Fruit fly (Drosophila melanogaster) whole organism, embryonic: ENCODE measurements around the gene mld.

ENCODE experiments used
- ATbp ChIP-seq: fragments of 200-800 bp; sonication (Bioruptor generic); optimal IDR thresholded peaks from 2 replicates; lab custom pipeline; 2017; ENCODE audit warnings: missing biosample characterization, mild to moderate bottlenecking, missing genetic modification characterization, missing genetic modification reagents
- Atf6 ChIP-seq: fragments of 200-800 bp; sonication (Bioruptor generic); IDR thresholded peaks from 2 replicates; pipeline ENCODE4 v1.3.6; 2022; ENCODE audit warnings: missing biosample characterization, missing genetic modification characterization
- Bdp1 ChIP-seq: fragments of 200-800 bp; sonication (Bioruptor generic); optimal IDR thresholded peaks from 3 replicates; lab custom pipeline; 2016; ENCODE audit warnings: missing biosample characterization, missing genetic modification characterization
- BtbVII ChIP-seq: fragments of 200-800 bp; sonication (Bioruptor generic); optimal IDR thresholded peaks from 3 replicates; lab custom pipeline; 2017; ENCODE audit warnings: missing biosample characterization, mild to moderate bottlenecking, missing genetic modification characterization
- CG10267 ChIP-seq: fragments of 200-800 bp; sonication (Bioruptor generic); optimal IDR thresholded peaks from 2 replicates; lab custom pipeline; 2018; ENCODE audit warnings: missing biosample characterization, mild to moderate bottlenecking, missing genetic modification characterization, moderate library complexity
- CG11504 ChIP-seq: fragments of 200-800 bp; sonication (Bioruptor generic); optimal IDR thresholded peaks from 3 replicates; lab custom pipeline; 2019; ENCODE audit warnings: missing biosample characterization, mild to moderate bottlenecking, missing genetic modification characterization, moderate library complexity
- CG13287 ChIP-seq: fragments of 200-800 bp; sonication (Bioruptor generic); IDR thresholded peaks from 2 replicates; pipeline ENCODE4 v1.3.6; 2022; ENCODE audit warnings: missing biosample characterization, missing genetic modification characterization; ENCODE audit not compliant: partially characterized antibody
- CG1529 ChIP-seq: fragments of 200-800 bp; sonication (Bioruptor generic); optimal IDR thresholded peaks from 3 replicates; lab custom pipeline; 2018; ENCODE audit warnings: missing biosample characterization, missing genetic modification characterization
- CG15514 ChIP-seq: fragments of 200-800 bp; sonication (Bioruptor generic); optimal IDR thresholded peaks from 3 replicates; lab custom pipeline; 2017; ENCODE audit warnings: missing biosample characterization, missing genetic modification characterization, mild to moderate bottlenecking, moderate library complexity, missing genetic modification reagents
- CG17328 ChIP-seq: fragments of 200-800 bp; sonication (Bioruptor generic); IDR thresholded peaks from 2 replicates; pipeline ENCODE4 v1.3.6; 2022; ENCODE audit warnings: missing biosample characterization, missing genetic modification characterization
- CG17912 ChIP-seq: fragments of 200-800 bp; sonication (Bioruptor generic); optimal IDR thresholded peaks from 2 replicates; lab custom pipeline; 2018; ENCODE audit warnings: missing biosample characterization, mild to moderate bottlenecking, missing genetic modification characterization
- CG18262 ChIP-seq: fragments of 200-800 bp; optimal IDR thresholded peaks from 3 replicates; lab custom pipeline; 2019; ENCODE audit warnings: missing biosample characterization, mild to moderate bottlenecking, missing genetic modification characterization, moderate library complexity
- CG1832 ChIP-seq: fragments of 200-800 bp; sonication (Bioruptor generic); optimal IDR thresholded peaks from 2 replicates; lab custom pipeline; 2017; ENCODE audit warnings: missing biosample characterization, mild to moderate bottlenecking, missing genetic modification characterization, inconsistent platforms
- CG3065 ChIP-seq: fragments of 200-800 bp; sonication (Bioruptor generic); optimal IDR thresholded peaks from 2 replicates; lab custom pipeline; 2016; ENCODE audit warnings: missing biosample characterization, missing genetic modification characterization
- CG32772 ChIP-seq: fragments of 200-800 bp; sonication (Bioruptor generic); IDR thresholded peaks from 2 replicates; pipeline ENCODE4 v1.3.6; 2022; ENCODE audit warnings: missing biosample characterization, missing genetic modification characterization
- CG3995 ChIP-seq: fragments of 200-800 bp; sonication (Bioruptor generic); optimal IDR thresholded peaks from 3 replicates; lab custom pipeline; 2016; ENCODE audit warnings: missing biosample characterization, missing genetic modification characterization
- CG4360 ChIP-seq: fragments of 200-800 bp; sonication (Bioruptor generic); IDR thresholded peaks from 2 replicates; pipeline ENCODE4 v1.3.6; 2022; ENCODE audit warnings: missing biosample characterization, missing genetic modification characterization
- CG4617 ChIP-seq: fragments of 200-800 bp; sonication (Bioruptor generic); optimal IDR thresholded peaks from 3 replicates; lab custom pipeline; 2016; ENCODE audit warnings: missing biosample characterization, missing genetic modification characterization, borderline replicate concordance
- CG8944 ChIP-seq: fragments of 200-800 bp; sonication (Bioruptor generic); optimal IDR thresholded peaks from 3 replicates; lab custom pipeline; 2016; ENCODE audit warnings: missing biosample characterization, missing genetic modification characterization
- Deaf1 ChIP-seq: fragments of 200-800 bp; optimal IDR thresholded peaks from 3 replicates; lab custom pipeline; 2019; ENCODE audit warnings: missing biosample characterization, mild to moderate bottlenecking, missing genetic modification characterization, moderate library complexity
- Dfd ChIP-seq, 2 experiments: fragments of >200 bp; optimal IDR thresholded peaks; 2 replicates each; lab custom pipeline; 2017; ENCODE audit warnings: missing biosample characterization in 2 of 2, missing genetic modification characterization in 2 of 2
- Dref ChIP-seq: fragments of 200-800 bp; sonication (Bioruptor generic); IDR thresholded peaks from 2 replicates; pipeline ENCODE4 v1.3.6; 2022; ENCODE audit warnings: missing biosample characterization, missing genetic modification characterization
- GATAe ChIP-seq: fragments of 200-800 bp; sonication (Bioruptor generic); conservative IDR thresholded peaks from 2 replicates; pipeline ENCODE4 v1.3.6; 2022; ENCODE audit warnings: missing biosample characterization, missing genetic modification characterization
- H15 ChIP-seq: fragments of 200-800 bp; sonication (Bioruptor generic); IDR thresholded peaks from 3 replicates; pipeline ENCODE4 v1.3.6; 2022; ENCODE audit warnings: missing biosample characterization, missing genetic modification characterization
- HmgZ ChIP-seq: fragments of 200-800 bp; sonication (Bioruptor generic); optimal IDR thresholded peaks from 2 replicates; lab custom pipeline; 2018; ENCODE audit warnings: missing biosample characterization, mild to moderate bottlenecking, missing genetic modification characterization
- Hr51 ChIP-seq, 2 experiments: fragments of 200-800 bp; sonication (Bioruptor generic); optimal IDR thresholded peaks; 2 replicates in 1 of 2; 3 replicates in 1 of 2; lab custom pipeline; 2016 to 2018; ENCODE audit warnings: missing biosample characterization in 2 of 2, missing genetic modification characterization in 2 of 2, mild to moderate bottlenecking in 1 of 2, moderate library complexity in 1 of 2
- Hsf ChIP-seq: fragments of 200-800 bp; sonication (Bioruptor generic); optimal IDR thresholded peaks from 3 replicates; lab custom pipeline; 2016; ENCODE audit warnings: missing biosample characterization, missing genetic modification characterization
- Max ChIP-seq: fragments of 200-800 bp; sonication (Bioruptor generic); optimal IDR thresholded peaks from 2 replicates; lab custom pipeline; 2016; ENCODE audit warnings: missing biosample characterization, mild to moderate bottlenecking, missing genetic modification characterization
- NC2α ChIP-seq: fragments of 200-800 bp; sonication (Bioruptor generic); optimal IDR thresholded peaks from 2 replicates; lab custom pipeline; 2016; ENCODE audit warnings: missing biosample characterization, missing genetic modification characterization
- Side ChIP-seq: fragments of 200-800 bp; sonication (Bioruptor generic); optimal IDR thresholded peaks from 2 replicates; lab custom pipeline; 2016; ENCODE audit warnings: missing biosample characterization, missing genetic modification characterization
- bab2 ChIP-seq: fragments of 200-800 bp; sonication (Bioruptor generic); optimal IDR thresholded peaks from 2 replicates; lab custom pipeline; 2016; ENCODE audit warnings: missing biosample characterization, missing genetic modification characterization
- br ChIP-seq: fragments of >200 bp; optimal IDR thresholded peaks from 2 replicates; lab custom pipeline; 2017
- chm ChIP-seq: fragments of 200-800 bp; sonication (Bioruptor generic); IDR thresholded peaks from 2 replicates; pipeline ENCODE4 v1.3.6; 2022; ENCODE audit warnings: missing biosample characterization, missing genetic modification characterization
- crc ChIP-seq: fragments of 200-800 bp; sonication (Bioruptor generic); optimal IDR thresholded peaks from 2 replicates; lab custom pipeline; 2016; ENCODE audit warnings: missing biosample characterization, missing genetic modification characterization
- fd96Cb ChIP-seq: fragments of 200-800 bp; sonication (Bioruptor generic); optimal IDR thresholded peaks from 2 replicates; lab custom pipeline; 2018; ENCODE audit warnings: missing biosample characterization, mild to moderate bottlenecking, missing genetic modification characterization, moderate library complexity
- her ChIP-seq: fragments of 200-800 bp; sonication (Bioruptor generic); optimal IDR thresholded peaks from 2 replicates; lab custom pipeline; 2016; ENCODE audit warnings: missing biosample characterization, missing genetic modification characterization
- inv ChIP-seq: fragments of 200-800 bp; sonication (Bioruptor generic); IDR thresholded peaks from 2 replicates; pipeline ENCODE4 v1.3.6; 2022; ENCODE audit warnings: missing biosample characterization, missing genetic modification characterization; ENCODE audit not compliant: partially characterized antibody
- kay ChIP-seq: fragments of 200-800 bp; sonication (Bioruptor generic); optimal IDR thresholded peaks from 2 replicates; lab custom pipeline; 2016; ENCODE audit warnings: missing biosample characterization, missing genetic modification characterization
- nom ChIP-seq: fragments of 200-800 bp; sonication (Bioruptor generic); optimal IDR thresholded peaks from 2 replicates; lab custom pipeline; 2017; ENCODE audit warnings: missing biosample characterization, missing genetic modification characterization, mild to moderate bottlenecking, moderate library complexity, missing genetic modification reagents
- onecut ChIP-seq: fragments of 200-800 bp; sonication (Bioruptor generic); IDR thresholded peaks from 2 replicates; pipeline ENCODE4 v1.3.6; 2022; ENCODE audit warnings: missing biosample characterization, missing genetic modification characterization
- otp ChIP-seq: fragments of 200-800 bp; sonication (Bioruptor generic); IDR thresholded peaks from 3 replicates; pipeline ENCODE4, ENCODE4 v1.3.6; 2022; ENCODE audit warnings: missing biosample characterization, missing genetic modification characterization
- p53 ChIP-seq: fragments of 200-800 bp; sonication (Bioruptor generic); optimal IDR thresholded peaks from 2 replicates; lab custom pipeline; 2016; ENCODE audit warnings: missing biosample characterization, missing genetic modification characterization
- pita ChIP-seq: fragments of 200-800 bp; sonication (Bioruptor generic); optimal IDR thresholded peaks from 2 replicates; lab custom pipeline; 2017; ENCODE audit warnings: missing biosample characterization, mild to moderate bottlenecking, missing genetic modification characterization
- pros ChIP-seq: fragments of 200-800 bp; sonication (Bioruptor generic); optimal IDR thresholded peaks from 3 replicates; lab custom pipeline; 2019; ENCODE audit warnings: missing biosample characterization, mild to moderate bottlenecking, missing genetic modification characterization, moderate library complexity
- ranshi ChIP-seq: fragments of 200-800 bp; sonication (Bioruptor generic); IDR thresholded peaks from 2 replicates; pipeline ENCODE4 v1.3.6; 2022; ENCODE audit warnings: missing biosample characterization, missing genetic modification characterization
- scrt ChIP-seq: fragments of 200-800 bp; sonication (Bioruptor generic); optimal IDR thresholded peaks from 2 replicates; lab custom pipeline; 2018; ENCODE audit warnings: missing biosample characterization, mild to moderate bottlenecking, missing genetic modification characterization, moderate library complexity
- sisA ChIP-seq: fragments of 200-800 bp; sonication (Bioruptor generic); IDR thresholded peaks from 2 replicates; pipeline ENCODE4 v1.3.6; 2022; ENCODE audit warnings: missing biosample characterization, missing genetic modification characterization
- wor ChIP-seq: fragments of 200-800 bp; sonication (Bioruptor generic); IDR thresholded peaks from 2 replicates; pipeline ENCODE4 v1.3.6; 2022; ENCODE audit warnings: missing biosample characterization, missing genetic modification characterization
- z ChIP-seq: fragments of 200-800 bp; sonication (Bioruptor generic); IDR thresholded peaks from 3 replicates; pipeline ENCODE4 v1.3.6; 2022; ENCODE audit warnings: missing biosample characterization, missing genetic modification characterization
- zen2 ChIP-seq: fragments of 200-800 bp; sonication (Bioruptor generic); IDR thresholded peaks from 3 replicates; pipeline ENCODE4 v1.3.6; 2022; ENCODE audit warnings: missing biosample characterization, missing genetic modification characterization; ENCODE audit not compliant: partially characterized antibody

Gene mld

DNA sequence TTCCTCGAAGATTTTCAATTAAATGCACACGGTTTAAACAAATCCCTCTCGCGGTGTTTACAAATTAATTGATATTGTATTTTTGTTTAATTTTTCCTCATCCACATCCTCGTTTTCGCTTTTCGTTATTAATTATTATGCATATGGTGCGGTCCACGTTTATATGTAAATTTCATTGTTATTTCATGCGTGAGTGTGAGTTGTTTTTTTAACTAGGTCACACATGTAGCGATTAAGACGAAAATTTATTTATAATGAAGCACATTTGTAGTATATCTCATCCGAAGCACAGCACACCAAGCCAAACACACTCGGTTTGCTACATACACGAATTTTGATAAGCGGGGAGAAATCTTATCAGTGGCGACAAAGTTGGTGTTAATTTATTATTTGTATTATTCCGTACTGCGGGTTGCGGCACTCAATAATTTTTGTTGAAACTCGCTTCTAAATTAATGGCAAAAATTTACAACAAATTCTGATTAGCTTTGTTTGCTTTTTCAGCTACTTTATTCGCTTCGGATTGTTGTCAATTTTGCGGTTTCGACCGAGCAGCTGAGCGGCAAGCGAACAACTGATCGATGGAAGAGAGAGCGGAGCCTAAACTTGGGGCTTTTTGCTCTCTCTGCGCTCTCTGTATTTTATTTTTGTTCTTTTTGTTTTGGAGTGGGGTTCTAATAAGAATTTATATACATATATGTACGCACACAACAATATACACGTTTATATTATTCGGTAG lies 13.9 kb upstream of the mld start (continued):
- peak; percentile 27; the same call in 1 of the 2 replicates for TF ChIP-seq chm (GFP tag; lab: Robert Waterston, UW)
- TF ChIP-seq pita (GFP tag; lab: Kevin White, UChicago) = no peak
- TF ChIP-seq CG3065 (GFP tag; lab: Kevin White, UChicago) = no peak
- peak; percentile 59; the same call in 1 of the 2 replicates for TF ChIP-seq onecut (GFP tag; lab: Robert Waterston, UW)
- peak; percentile 30 for TF ChIP-seq HmgZ (tag; lab: Kevin White, UChicago)
- TF ChIP-seq CG18262 (tag; lab: Kevin White, UChicago) = no peak
- TF ChIP-seq Bdp1 (GFP tag; lab: Kevin White, UChicago) = no peak
- peak; percentile 14 for TF ChIP-seq Deaf1 (tag; lab: Kevin White, UChicago)
- no peak for TF ChIP-seq sisA (GFP tag; lab: Robert Waterston, UW)
- no peak for TF ChIP-seq Dref
- TF ChIP-seq otp (GFP tag; lab: Robert Waterston, UW) = no peak; the same call in 2 of the 3 replicates
- peak; percentile 9 for TF ChIP-seq CG15514
- no peak for TF ChIP-seq ATbp
- TF ChIP-seq Hsf (GFP tag; lab: Kevin White, UChicago) = no peak
- no peak for TF ChIP-seq CG1529 (GFP tag; lab: Kevin White, UChicago)
- TF ChIP-seq pros = no peak
- no peak for TF ChIP-seq br
- no peak for TF ChIP-seq her (GFP tag; lab: Kevin White, UChicago)
- TF ChIP-seq Max (GFP tag; lab: Kevin White, UChicago) = no peak
- peak; percentile 32 for TF ChIP-seq BtbVII
- TF ChIP-seq z = no peak
- TF ChIP-seq CG17328 (GFP tag; lab: Robert Waterston, UW) = no peak
- TF ChIP-seq CG4617 (GFP tag; lab: Kevin White, UChicago) = no peak
- no peak for TF ChIP-seq Dfd (GFP tag; optimal IDR thresholded peaks at IDR 0.05; lab: Kevin White, UChicago)
- TF ChIP-seq Atf6 (GFP tag; lab: Robert Waterston, UW) = no peak
- no peak for TF ChIP-seq CG10267 (tag; lab: Kevin White, UChicago)
- TF ChIP-seq p53 (GFP tag; lab: Kevin White, UChicago) = no peak
- no peak for TF ChIP-seq CG8944 (GFP tag; lab: Kevin White, UChicago)
- no peak for TF ChIP-seq CG17912
- no peak for TF ChIP-seq CG32772 (GFP tag; lab: Robert Waterston, UW)
- TF ChIP-seq kay (GFP tag; lab: Kevin White, UChicago) = no peak
- no peak for TF ChIP-seq Hr51 (GFP tag; optimal IDR thresholded peaks at IDR 0.05; lab: Kevin White, UChicago)
- no peak for TF ChIP-seq scrt (GFP tag; lab: Kevin White, UChicago)
- TF ChIP-seq Side (GFP tag; lab: Kevin White, UChicago) = no peak
- TF ChIP-seq CG1832 (GFP tag; lab: Kevin White, UChicago) = no peak
- TF ChIP-seq bab2 (GFP tag; lab: Kevin White, UChicago) = no peak
- TF ChIP-seq H15 (GFP tag; lab: Robert Waterston, UW) = no peak
- no peak for TF ChIP-seq CG13287 (GFP tag; lab: Robert Waterston, UW)
- no peak for TF ChIP-seq nom (GFP tag; lab: Kevin White, UChicago)
- no peak for TF ChIP-seq wor
- no peak for TF ChIP-seq GATAe (GFP tag; lab: Robert Waterston, UW)
- TF ChIP-seq inv = no peak
- no peak for TF ChIP-seq crc (GFP tag; lab: Kevin White, UChicago)
- TF ChIP-seq CG3995 (GFP tag; lab: Kevin White, UChicago) = no peak
- TF ChIP-seq fd96Cb (tag; lab: Kevin White, UChicago) = no peak
- no peak for TF ChIP-seq zen2
- no peak for TF ChIP-seq ranshi (GFP tag; lab: Robert Waterston, UW)
- TF ChIP-seq CG4360 = peak; percentile 36; the same call in 1 of the 2 replicates
- TF ChIP-seq CG11504 (tag; lab: Kevin White, UChicago) = no peak
- no peak for TF ChIP-seq NC2α (GFP tag; lab: Kevin White, UChicago)
